Worm (Caenorhabditis elegans): ENCODE data around the gene otpl-5.

DNA sequence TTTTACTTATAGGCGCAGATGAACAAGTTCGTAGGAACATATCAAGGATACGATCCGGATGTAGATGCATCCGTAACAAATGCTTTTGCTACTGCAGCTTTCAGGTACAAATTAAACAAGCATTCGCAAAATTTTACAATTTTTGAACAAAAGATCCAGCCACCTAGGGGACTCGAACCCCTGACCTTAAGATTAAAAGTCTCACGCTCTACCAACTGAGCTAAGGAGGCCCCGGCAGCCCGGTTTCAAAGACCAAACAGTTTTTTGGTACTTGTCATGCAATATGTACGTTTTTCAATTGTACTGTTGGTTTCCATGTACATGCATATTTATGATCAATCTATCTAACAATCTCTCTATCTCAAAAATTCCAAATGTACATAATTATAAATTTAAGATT is 29.9 kb upstream of the otpl-5 start:
- no peak for TF ChIP-seq dao-5 (tag; optimal IDR thresholded peaks at IDR 0.05)
- no peak for TF ChIP-seq him-1 (tag; optimal IDR thresholded peaks at IDR 0.05)

Measured in whole organism, L4/young adult.